Worm (Caenorhabditis elegans): ENCODE results near the gene M151.10.

- TF ChIP-seq lin-13 (GFP tag; optimal IDR thresholded peaks at IDR 0.05) (no peak), lir-3 (tag; optimal IDR thresholded peaks at IDR 0.05; ENCODE audit: poor library complexity) (no peak), mdl-1 (tag; optimal IDR thresholded peaks at IDR 0.05) (no peak), sptf-1 (tag; optimal IDR thresholded peaks at IDR 0.05) (no peak), nhr-28 (tag; optimal IDR thresholded peaks at IDR 0.05) (no peak), lsy-2 (tag; optimal IDR thresholded peaks at IDR 0.05) (no peak), fkh-8 (tag; optimal IDR thresholded peaks at IDR 0.05) (no peak), ztf-4 (tag; optimal IDR thresholded peaks at IDR 0.05) (no peak), ceh-82 (tag; optimal IDR thresholded peaks at IDR 0.05) (no peak)
Measured at ce11 chrII:3617512-3617911, 22.6 kb downstream of the M151.10 start, which contains the start of gene F40E12.1.
